Worm (Caenorhabditis elegans) whole organism, L1 larva: ENCODE data around the gene nlp-22.

ENCODE experiments used
- C16A3.4 ChIP-seq: fragments of 150-350 bp; optimal IDR thresholded peaks from 2 replicates; lab custom pipeline; 2014; ENCODE audit warnings: missing biosample characterization, missing genetic modification characterization
- C34B4.2 ChIP-seq: sonication (generic microtip); optimal IDR thresholded peaks from 2 replicates; lab custom pipeline; 2017; ENCODE audit warnings: mild to moderate bottlenecking, missing genetic modification characterization, missing compliant biosample characterization
- F16B12.6 ChIP-seq: fragments of 150-350 bp; optimal IDR thresholded peaks from 2 replicates; lab custom pipeline; 2014; ENCODE audit warnings: missing biosample characterization, missing genetic modification characterization
- alr-1 ChIP-seq: fragments of 200-800 bp; sonication (Bioruptor generic); optimal IDR thresholded peaks from 2 replicates; lab custom pipeline; 2018; ENCODE audit warnings: borderline replicate concordance, mild to moderate bottlenecking, missing genetic modification characterization, missing compliant biosample characterization
- ceh-88 ChIP-seq: fragments of 200-800 bp; sonication (Bioruptor generic); IDR thresholded peaks from 2 replicates; pipeline ENCODE4 v1.3.6; 2022; ENCODE audit warnings: missing genetic modification characterization, missing compliant biosample characterization
- ces-1 ChIP-seq: fragments of 150-350 bp; optimal IDR thresholded peaks from 2 replicates; lab custom pipeline; 2014; ENCODE audit warnings: missing biosample characterization, missing genetic modification reagents, missing genetic modification characterization
- dpl-1 ChIP-seq, 3 experiments: fragments of 150-350 bp in 2 of 3; sonication (generic microtip) in 1 of 3; optimal IDR thresholded peaks; 2 replicates each; lab custom pipeline; 2014 to 2017; ENCODE audit warnings: missing biosample characterization in 3 of 3, missing genetic modification characterization in 3 of 3, missing genetic modification reagents in 3 of 3
- efl-1 ChIP-seq, 4 experiments: fragments of 150-350 bp; optimal IDR thresholded peaks in 3 of 4; peaks in 1 of 4; 1 replicate in 1 of 4; 2 replicates in 3 of 4; lab custom pipeline; 2014; ENCODE audit warnings: missing biosample characterization in 2 of 4, missing genetic modification characterization in 2 of 4, missing genetic modification reagents in 2 of 4
- efl-3 ChIP-seq: fragments of 200-800 bp; sonication (Bioruptor generic); optimal IDR thresholded peaks from 2 replicates; lab custom pipeline; 2018; ENCODE audit warnings: mild to moderate bottlenecking, missing genetic modification characterization, missing compliant biosample characterization
- egl-27 ChIP-seq, 2 experiments: fragments of 150-350 bp in 1 of 2; sonication (generic microtip); optimal IDR thresholded peaks; 3 replicates each; lab custom pipeline; 2017 to 2018; ENCODE audit warnings: missing biosample characterization in 2 of 2, missing genetic modification characterization in 2 of 2, missing genetic modification reagents in 2 of 2
- elt-2 ChIP-seq: sonication (generic microtip); optimal IDR thresholded peaks from 2 replicates; lab custom pipeline; 2016; ENCODE audit warnings: missing genetic modification characterization, mild to moderate bottlenecking, inconsistent platforms, missing compliant biosample characterization, missing genetic modification reagents
- elt-3 ChIP-seq, 6 experiments: fragments of 150-350 bp in 1 of 6; sonication (generic microtip); optimal IDR thresholded peaks; 2 replicates each; lab custom pipeline; 2017 to 2018; ENCODE audit warnings: missing biosample characterization in 6 of 6, missing genetic modification characterization in 6 of 6, inconsistent platforms in 1 of 6
- fkh-10 ChIP-seq: sonication (generic microtip); optimal IDR thresholded peaks from 2 replicates; lab custom pipeline; 2017; ENCODE audit warnings: missing biosample characterization, missing genetic modification reagents, missing genetic modification characterization
- fos-1 ChIP-seq: fragments of 150-350 bp; optimal IDR thresholded peaks from 2 replicates; lab custom pipeline; 2014; ENCODE audit warnings: missing biosample characterization, missing genetic modification characterization
- grh-1 ChIP-seq: fragments of 200-800 bp; sonication (Bioruptor generic); IDR thresholded peaks from 2 replicates; pipeline ENCODE4 v1.3.6; 2022; ENCODE audit warnings: missing genetic modification reagents, missing genetic modification characterization, missing compliant biosample characterization
- hpl-2 ChIP-seq: fragments of 150-350 bp; optimal IDR thresholded peaks from 2 replicates; lab custom pipeline; 2014; ENCODE audit warnings: missing biosample characterization, missing genetic modification reagents, missing genetic modification characterization
- isw-1 ChIP-seq: fragments of 200-800 bp; sonication (Bioruptor generic); IDR thresholded peaks from 2 replicates; pipeline ENCODE4 v1.3.6; 2022; ENCODE audit warnings: missing genetic modification characterization, missing compliant biosample characterization
- jun-1 ChIP-seq: fragments of 150-350 bp; optimal IDR thresholded peaks from 2 replicates; lab custom pipeline; 2014; ENCODE audit warnings: missing biosample characterization, missing genetic modification reagents, missing genetic modification characterization
- lin-14 ChIP-seq: fragments of 200-800 bp; sonication (Bioruptor generic); optimal IDR thresholded peaks from 2 replicates; lab custom pipeline; 2018; ENCODE audit warnings: mild to moderate bottlenecking, missing genetic modification characterization, moderate library complexity, missing compliant biosample characterization
- lin-35 ChIP-seq, 2 experiments: fragments of 150-350 bp; optimal IDR thresholded peaks; 2 replicates each; lab custom pipeline; 2014; ENCODE audit warnings: missing biosample characterization in 2 of 2, missing genetic modification characterization in 2 of 2, missing genetic modification reagents in 2 of 2
- lin-39 ChIP-seq: fragments of 150-350 bp; optimal IDR thresholded peaks from 2 replicates; lab custom pipeline; 2014; ENCODE audit warnings: missing biosample characterization, missing genetic modification reagents, missing genetic modification characterization
- lir-3 ChIP-seq: sonication (generic microtip); optimal IDR thresholded peaks from 2 replicates; lab custom pipeline; 2016; ENCODE audit warnings: mild to moderate bottlenecking, missing genetic modification characterization, moderate library complexity, missing compliant biosample characterization; ENCODE audit not compliant: poor library complexity
- mdl-1 ChIP-seq, 2 experiments: fragments of 150-350 bp; optimal IDR thresholded peaks; 2 replicates each; lab custom pipeline; 2014 to 2017; ENCODE audit warnings: missing biosample characterization in 2 of 2, missing genetic modification characterization in 2 of 2, inconsistent platforms in 1 of 2
- mef-2 ChIP-seq: fragments of 150-350 bp; optimal IDR thresholded peaks from 2 replicates; lab custom pipeline; 2014; ENCODE audit warnings: missing biosample characterization, missing genetic modification characterization
- mep-1 ChIP-seq: fragments of 150-350 bp; optimal IDR thresholded peaks from 2 replicates; lab custom pipeline; 2014; ENCODE audit warnings: missing biosample characterization, missing genetic modification characterization
- nhr-11 ChIP-seq: fragments of 150-350 bp; optimal IDR thresholded peaks from 2 replicates; lab custom pipeline; 2014; ENCODE audit warnings: missing biosample characterization, missing genetic modification characterization
- nhr-12 ChIP-seq: sonication (generic microtip); optimal IDR thresholded peaks from 2 replicates; lab custom pipeline; 2017; ENCODE audit warnings: missing biosample characterization, missing genetic modification characterization
- nhr-19 ChIP-seq: fragments of 200-800 bp; sonication (Bioruptor generic); conservative IDR thresholded peaks from 2 replicates; pipeline ENCODE4 v1.3.6; 2022; ENCODE audit warnings: missing genetic modification characterization, missing compliant biosample characterization
- nhr-20 ChIP-seq: sonication (generic microtip); optimal IDR thresholded peaks from 2 replicates; lab custom pipeline; 2016; ENCODE audit warnings: mild to moderate bottlenecking, missing genetic modification characterization, missing compliant biosample characterization
- nhr-71 ChIP-seq: sonication (generic microtip); optimal IDR thresholded peaks from 2 replicates; lab custom pipeline; 2016; ENCODE audit warnings: mild to moderate bottlenecking, missing genetic modification characterization, moderate library complexity, missing compliant biosample characterization
- nhr-76 ChIP-seq: sonication (generic microtip); optimal IDR thresholded peaks from 2 replicates; lab custom pipeline; 2017; ENCODE audit warnings: missing biosample characterization, missing genetic modification characterization
- nhr-77 ChIP-seq: fragments of 150-350 bp; optimal IDR thresholded peaks from 2 replicates; lab custom pipeline; 2014; ENCODE audit warnings: missing biosample characterization, missing genetic modification characterization
- nhr-85 ChIP-seq: sonication (generic microtip); peaks from one replicate; lab custom pipeline; 2016; ENCODE audit warnings: missing genetic modification characterization, inconsistent platforms, missing compliant biosample characterization
- nhr-90 ChIP-seq: sonication (generic microtip); optimal IDR thresholded peaks from 2 replicates; lab custom pipeline; 2016; ENCODE audit warnings: mild to moderate bottlenecking, missing genetic modification characterization, missing compliant biosample characterization; ENCODE audit not compliant: poor library complexity
- pqm-1 ChIP-seq: sonication (generic microtip); optimal IDR thresholded peaks from 3 replicates; lab custom pipeline; 2017; ENCODE audit warnings: missing biosample characterization, missing genetic modification characterization
- snpc-4 ChIP-seq: fragments of 150-350 bp; optimal IDR thresholded peaks from 2 replicates; lab custom pipeline; 2014; ENCODE audit warnings: missing biosample characterization, missing genetic modification characterization
- snu-23 ChIP-seq: sonication (generic microtip); optimal IDR thresholded peaks from 2 replicates; lab custom pipeline; 2016; ENCODE audit warnings: missing genetic modification characterization, missing compliant biosample characterization
- tbx-2 ChIP-seq: sonication (generic microtip); optimal IDR thresholded peaks from 2 replicates; lab custom pipeline; 2016; ENCODE audit warnings: missing genetic modification characterization, missing compliant biosample characterization
- tlp-1 ChIP-seq: fragments of 150-350 bp; optimal IDR thresholded peaks from 2 replicates; lab custom pipeline; 2014; ENCODE audit warnings: missing biosample characterization, missing genetic modification characterization
- unc-130 ChIP-seq: fragments of 150-350 bp; optimal IDR thresholded peaks from 2 replicates; lab custom pipeline; 2017; ENCODE audit warnings: missing biosample characterization, missing genetic modification characterization, inconsistent platforms
- unc-30 ChIP-seq: sonication (generic microtip); optimal IDR thresholded peaks from 2 replicates; lab custom pipeline; 2017; ENCODE audit warnings: missing biosample characterization, missing genetic modification characterization
- unc-86 ChIP-seq: sonication (generic microtip); optimal IDR thresholded peaks from 2 replicates; lab custom pipeline; 2016; ENCODE audit warnings: missing genetic modification characterization, missing compliant biosample characterization
- unc-98 ChIP-seq: fragments of 200-800 bp; sonication (Bioruptor generic); IDR thresholded peaks from 2 replicates; pipeline ENCODE4 v1.3.6; 2022; ENCODE audit warnings: missing genetic modification characterization, missing compliant biosample characterization

Gene nlp-22

DNA sequence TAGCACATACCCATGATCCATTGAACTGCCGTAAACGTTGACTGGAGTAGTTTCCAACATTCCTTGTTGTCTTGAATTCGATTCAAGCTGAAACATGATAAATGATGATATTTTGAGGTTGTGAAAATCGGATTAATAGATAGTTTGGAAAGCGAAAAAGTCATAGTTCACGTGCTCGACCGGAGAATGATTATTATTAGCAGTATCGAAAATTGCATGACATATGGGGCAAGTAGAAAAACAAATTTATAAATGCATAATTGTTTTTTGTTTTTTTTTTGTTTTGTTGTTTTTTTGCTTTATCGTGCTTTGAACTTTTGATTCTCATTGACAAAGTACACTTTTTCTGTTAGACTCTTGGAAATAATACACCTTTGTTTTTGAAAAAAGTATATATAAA, 22.7 kb downstream of the nlp-22 start, which contains the start of gene aakg-4 (continued):
- TF ChIP-seq unc-98 (GFP tag; lab: Robert Waterston, UW) (no peak), fkh-10 (GFP tag; lab: Kevin White, UChicago) (no peak)

DNA sequence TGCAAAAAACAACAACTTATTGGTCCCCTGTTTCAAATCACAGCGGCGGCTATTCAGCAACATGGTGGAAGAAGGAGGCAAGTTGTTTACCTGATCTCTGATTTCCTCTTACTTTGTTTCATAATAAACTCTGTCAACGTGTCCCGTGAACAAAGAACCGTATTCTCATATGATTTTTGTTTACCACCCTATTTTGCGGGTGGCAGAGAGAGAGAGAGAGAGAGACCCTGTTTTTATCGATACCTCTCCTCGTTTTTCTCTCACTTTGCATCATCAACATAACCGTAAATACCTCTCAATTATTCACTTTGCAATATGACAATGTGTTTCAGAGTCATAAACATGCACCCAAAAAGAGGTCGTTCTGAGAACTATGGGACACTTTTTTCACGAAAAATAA, 24.4 kb downstream of the nlp-22 start:
- no peak for TF ChIP-seq alr-1 (tag; lab: Kevin White, UChicago)
- TF ChIP-seq mdl-1 (tag; optimal IDR thresholded peaks at IDR 0.05; lab: Kevin White, UChicago) = peak in 1 of 2 experiments; percentile 34
- TF ChIP-seq nhr-71 (tag; lab: Kevin White, UChicago) = peak; percentile 57
- TF ChIP-seq unc-86 (tag; lab: Kevin White, UChicago) = no peak
- TF ChIP-seq nhr-85 = peak; percentile 89
- no peak for TF ChIP-seq nhr-76
- no peak for TF ChIP-seq efl-3 (GFP tag; lab: Kevin White, UChicago)
- TF ChIP-seq tbx-2 (tag; lab: Kevin White, UChicago) = peak; percentile 5
- peak; percentile 12 for TF ChIP-seq lir-3 (tag; lab: Kevin White, UChicago)
- TF ChIP-seq elt-3 (tag; optimal IDR thresholded peaks at IDR 0.05; lab: Kevin White, UChicago) = peak in 1 of 6 experiments; percentile 58
- peak; percentile 51 for TF ChIP-seq lin-14
- peak; percentile 2 for TF ChIP-seq C16A3.4 (tag; lab: Kevin White, UChicago)
- 0 out of 2 replicates have a peak, but pooled peaks have one; percentile 13 for TF ChIP-seq nhr-19 (GFP tag; lab: Robert Waterston, UW)
- no peak for TF ChIP-seq tlp-1 (tag; lab: Kevin White, UChicago)
- no peak for TF ChIP-seq snpc-4 (tag; lab: Kevin White, UChicago)
- TF ChIP-seq nhr-20 (tag; lab: Kevin White, UChicago) = peak; percentile 52
- TF ChIP-seq jun-1 (tag; lab: Kevin White, UChicago) = no peak
- TF ChIP-seq snu-23 (GFP tag; lab: Kevin White, UChicago) = peak; percentile 63
- TF ChIP-seq nhr-90 (tag; lab: Kevin White, UChicago) = peak; percentile 57
- no peak for TF ChIP-seq ces-1 (GFP tag; lab: Kevin White, UChicago)
- peak in 1 of 2 experiments; percentile 70 for TF ChIP-seq lin-35 (GFP tag; optimal IDR thresholded peaks at IDR 0.05; lab: Kevin White, UChicago)

ce11 chrX:2316859-2317258, 25.0 kb downstream of the nlp-22 start:
- TF ChIP-seq tbx-2 (tag; lab: Kevin White, UChicago) (no peak), mef-2 (tag; lab: Kevin White, UChicago) (no peak), pqm-1 (no peak), nhr-77 (no peak), unc-98 (GFP tag; lab: Robert Waterston, UW) (no peak), lin-14 (no peak), lir-3 (tag; lab: Kevin White, UChicago) (no peak), ceh-88 (GFP tag; lab: Robert Waterston, UW) (no peak), nhr-90 (tag; lab: Kevin White, UChicago) (no peak), isw-1 (GFP tag; lab: Robert Waterston, UW) (no peak), alr-1 (tag; lab: Kevin White, UChicago) (no peak), F16B12.6 (no peak), nhr-20 (tag; lab: Kevin White, UChicago) (no peak)

- TF ChIP-seq lin-39 (tag; lab: Kevin White, UChicago) (no peak), lin-35 (GFP tag; optimal IDR thresholded peaks at IDR 0.05; lab: Kevin White, UChicago) (peak in 1 of 2 experiments; percentile 50), efl-1 (optimal IDR thresholded peaks at IDR 0.05; lab: Kevin White, UChicago) (peak in 1 of 2 experiments; percentile 4), efl-1 (GFP tag; optimal IDR thresholded peaks at IDR 0.05 in 1 of 2; lab: Kevin White, UChicago) (peak in 1 of 2 experiments; percentile 1), snpc-4 (tag; lab: Kevin White, UChicago) (no peak), nhr-71 (tag; lab: Kevin White, UChicago) (peak; percentile 81), egl-27 (tag; optimal IDR thresholded peaks at IDR 0.05; lab: Kevin White, UChicago) (no peak), fkh-10 (GFP tag; lab: Kevin White, UChicago) (no peak), nhr-90 (tag; lab: Kevin White, UChicago) (peak; percentile 48), C34B4.2 (tag; lab: Kevin White, UChicago) (no peak), mdl-1 (tag; optimal IDR thresholded peaks at IDR 0.05; lab: Kevin White, UChicago) (peak in 1 of 2 experiments; percentile 94), nhr-11 (tag; lab: Kevin White, UChicago) (no peak), alr-1 (tag; lab: Kevin White, UChicago) (no peak), pqm-1 (no peak), isw-1 (GFP tag; lab: Robert Waterston, UW) (no peak), elt-3 (tag; optimal IDR thresholded peaks at IDR 0.05; lab: Kevin White, UChicago) (peak in 1 of 6 experiments; percentile 71), hpl-2 (GFP tag; lab: Kevin White, UChicago) (no peak), elt-2 (tag; lab: Kevin White, UChicago) (peak; percentile 24), tbx-2 (tag; lab: Kevin White, UChicago) (peak; percentile 24), fos-1 (no peak), grh-1 (GFP tag; lab: Robert Waterston, UW) (no peak), nhr-76 (no peak), nhr-12 (no peak), unc-30 (tag; lab: Kevin White, UChicago) (no peak), dpl-1 (GFP tag; optimal IDR thresholded peaks at IDR 0.05; lab: Kevin White, UChicago) (no peak), mep-1 (no peak), unc-130 (tag; lab: Kevin White, UChicago) (peak; percentile 80)
Measured at ce11 chrX:2316205-2316604, 25.7 kb downstream of the nlp-22 start.
